Fruit fly (Drosophila melanogaster): Measurements from ENCODE around the gene CG10469.

- no peak for TF ChIP-seq CTCF (optimal IDR thresholded peaks at IDR 0.05)
- TF ChIP-seq CG8478 (optimal IDR thresholded peaks at IDR 0.05), result no peak
Measured at dm6 chr3L:6074975-6075692, 18.0 kb downstream of the CG10469 start, which contains the start of the genes CG13295 and CG6610.
